Worm (Caenorhabditis elegans): Measurements from ENCODE around the gene col-169.

DNA sequence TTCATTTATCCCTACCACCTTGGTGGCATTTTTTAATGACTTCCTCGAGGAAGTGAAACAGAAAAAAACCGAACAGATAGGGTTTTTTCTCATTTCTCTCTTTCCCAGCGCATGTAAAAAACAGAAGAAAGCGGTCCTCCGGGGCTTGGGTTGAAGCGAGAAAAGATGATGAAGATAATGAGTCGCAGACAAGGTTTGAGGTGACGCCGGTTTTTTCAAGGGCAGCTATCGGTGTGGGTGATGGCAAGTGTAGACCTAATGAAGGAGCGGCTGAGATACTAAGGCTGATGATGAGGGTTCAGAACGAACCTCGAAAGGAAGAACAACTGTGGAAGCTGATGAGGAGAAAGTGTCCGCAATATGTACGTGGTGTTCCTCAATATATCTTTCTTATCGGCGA lies 8.1 kb upstream of the col-169 start:
- TF ChIP-seq lsy-2 (tag; optimal IDR thresholded peaks at IDR 0.05) (no peak), pqm-1 (tag; optimal IDR thresholded peaks at IDR 0.05) (no peak), unc-130 (GFP tag; optimal IDR thresholded peaks at IDR 0.05) (no peak), fos-1 (tag; optimal IDR thresholded peaks at IDR 0.05) (no peak), mdt-29 (GFP tag; IDR thresholded peaks at IDR 0.05) (no peak), ces-1 (GFP tag; optimal IDR thresholded peaks at IDR 0.05) (no peak), daf-12 (tag; optimal IDR thresholded peaks at IDR 0.05) (no peak), jun-1 (tag; optimal IDR thresholded peaks at IDR 0.05) (no peak), dpl-1 (GFP tag; optimal IDR thresholded peaks at IDR 0.05) (no peak), snpc-4 (tag; optimal IDR thresholded peaks at IDR 0.05) (no peak), attf-4 (tag; optimal IDR thresholded peaks at IDR 0.05) (no peak)

All from whole organism, L4 larva.